Fruit fly (Drosophila melanogaster) Kc167 (cell line): Measurements from ENCODE around the gene enc.

Experiments used
- Myc ChIP-seq: fragments of >200 bp; optimal IDR thresholded peaks from 2 replicates; lab custom pipeline; 2017; ENCODE audit warnings: missing external identifiers
- Sin3A ChIP-seq: fragments of >200 bp; optimal IDR thresholded peaks from 2 replicates; lab custom pipeline; 2018; ENCODE audit warnings: missing external identifiers
- h ChIP-seq: fragments of >200 bp; optimal IDR thresholded peaks from 3 replicates; lab custom pipeline; 2018; ENCODE audit warnings: missing external identifiers
- insv ChIP-seq: fragments of >200 bp; optimal IDR thresholded peaks from 3 replicates; lab custom pipeline; 2018; ENCODE audit warnings: missing external identifiers
- psq ChIP-seq: fragments of >200 bp; optimal IDR thresholded peaks from 2 replicates; lab custom pipeline; 2017; ENCODE audit warnings: missing external identifiers
- ttk ChIP-seq: sonication (Bioruptor generic); optimal IDR thresholded peaks from 2 replicates; lab custom pipeline; 2017; ENCODE audit warnings: missing external identifiers

enc gene

dm6 chr3L:3818566-3819325 is at the start of gene enc:
Gene enc, plus strand, starts transcription at chr3L:3818679.
- TF ChIP-seq ttk (lab: Kevin White, UChicago) (no peak), Myc (lab: Kevin White, UChicago) (no peak), insv (lab: Kevin White, UChicago) (no peak), Sin3A (lab: Kevin White, UChicago) (no peak), h (lab: Kevin White, UChicago) (no peak), psq (lab: Kevin White, UChicago) (no peak)

dm6 chr3L:3769157-3769556 is 49.3 kb upstream of the enc start:
- TF ChIP-seq h (lab: Kevin White, UChicago) (no peak), Sin3A (lab: Kevin White, UChicago) (no peak), psq (lab: Kevin White, UChicago) (no peak), Myc (lab: Kevin White, UChicago) (no peak), insv (lab: Kevin White, UChicago) (no peak)

- TF ChIP-seq insv (lab: Kevin White, UChicago), result no peak
- no peak for TF ChIP-seq h (lab: Kevin White, UChicago)
- TF ChIP-seq ttk (lab: Kevin White, UChicago), result no peak
- TF ChIP-seq psq (lab: Kevin White, UChicago), result no peak
- no peak for TF ChIP-seq Myc (lab: Kevin White, UChicago)
- no peak for TF ChIP-seq Sin3A (lab: Kevin White, UChicago)
Measured at dm6 chr3L:3770823-3771222, 47.7 kb upstream of the enc start.

- no peak for TF ChIP-seq psq (lab: Kevin White, UChicago)
- no peak for TF ChIP-seq insv (lab: Kevin White, UChicago)
Measured at dm6 chr3L:3771406-3771935, 47.0 kb upstream of the enc start.

dm6 chr3L:3772284-3772987 is 46.0 kb upstream of the enc start:
- TF ChIP-seq h (lab: Kevin White, UChicago), result no peak
- TF ChIP-seq psq (lab: Kevin White, UChicago), result no peak
- no peak for TF ChIP-seq ttk (lab: Kevin White, UChicago)
- TF ChIP-seq Sin3A (lab: Kevin White, UChicago), result no peak
- TF ChIP-seq Myc (lab: Kevin White, UChicago), result no peak
- TF ChIP-seq insv (lab: Kevin White, UChicago), result no peak

- TF ChIP-seq Sin3A (lab: Kevin White, UChicago) (no peak), psq (lab: Kevin White, UChicago) (no peak), ttk (lab: Kevin White, UChicago) (no peak)
Measured at dm6 chr3L:3773317-3773716, 45.2 kb upstream of the enc start.

- TF ChIP-seq insv (lab: Kevin White, UChicago), result no peak
- TF ChIP-seq h (lab: Kevin White, UChicago), result no peak
- no peak for TF ChIP-seq ttk (lab: Kevin White, UChicago)
- no peak for TF ChIP-seq psq (lab: Kevin White, UChicago)
- no peak for TF ChIP-seq Sin3A (lab: Kevin White, UChicago)
- no peak for TF ChIP-seq Myc (lab: Kevin White, UChicago)
Measured at dm6 chr3L:3776559-3777097, 41.9 kb upstream of the enc start.

- no peak for TF ChIP-seq Sin3A (lab: Kevin White, UChicago)
- TF ChIP-seq psq (lab: Kevin White, UChicago), result no peak
- no peak for TF ChIP-seq insv (lab: Kevin White, UChicago)
- TF ChIP-seq ttk (lab: Kevin White, UChicago), result no peak
- no peak for TF ChIP-seq h (lab: Kevin White, UChicago)
- TF ChIP-seq Myc (lab: Kevin White, UChicago), result no peak
Measured at dm6 chr3L:3778463-3778862, 40.0 kb upstream of the enc start.

dm6 chr3L:3782584-3783218 is 35.8 kb upstream of the enc start:
- TF ChIP-seq h (lab: Kevin White, UChicago) (no peak), psq (lab: Kevin White, UChicago) (no peak), Sin3A (lab: Kevin White, UChicago) (no peak), insv (lab: Kevin White, UChicago) (no peak), Myc (lab: Kevin White, UChicago) (no peak), ttk (lab: Kevin White, UChicago) (no peak)

dm6 chr3L:3783436-3783835 is 35.0 kb upstream of the enc start:
- TF ChIP-seq ttk (lab: Kevin White, UChicago) (no peak), Sin3A (lab: Kevin White, UChicago) (no peak), psq (lab: Kevin White, UChicago) (no peak), Myc (lab: Kevin White, UChicago) (no peak), insv (lab: Kevin White, UChicago) (no peak), h (lab: Kevin White, UChicago) (no peak)

- TF ChIP-seq Sin3A (lab: Kevin White, UChicago), result no peak
- no peak for TF ChIP-seq Myc (lab: Kevin White, UChicago)
- TF ChIP-seq h (lab: Kevin White, UChicago), result no peak
- no peak for TF ChIP-seq insv (lab: Kevin White, UChicago)
- TF ChIP-seq psq (lab: Kevin White, UChicago), result no peak
- TF ChIP-seq ttk (lab: Kevin White, UChicago), result no peak
Measured at dm6 chr3L:3784001-3784400, 34.5 kb upstream of the enc start.
